Fruit fly (Drosophila melanogaster) whole organism, embryonic: ENCODE results near the gene Cdc23.
A peak's percentile ranks its signal among the peaks of the same experiment; 100 is the strongest.

Source experiments
- Atf-2 ChIP-seq: fragments of 200-800 bp; sonication (Bioruptor generic); optimal IDR thresholded peaks from 2 replicates; lab custom pipeline; 2016; ENCODE audit warnings: missing biosample characterization, missing genetic modification characterization
- BtbVII ChIP-seq: fragments of 200-800 bp; sonication (Bioruptor generic); optimal IDR thresholded peaks from 3 replicates; lab custom pipeline; 2017; ENCODE audit warnings: missing biosample characterization, mild to moderate bottlenecking, missing genetic modification characterization
- CG11085 ChIP-seq: fragments of 200-800 bp; sonication (Bioruptor generic); IDR thresholded peaks from 2 replicates; pipeline ENCODE4 v1.3.6; 2022; ENCODE audit warnings: missing biosample characterization, missing genetic modification characterization
- CG11398 ChIP-seq: fragments of 200-800 bp; sonication (Bioruptor generic); optimal IDR thresholded peaks from 2 replicates; lab custom pipeline; 2016; ENCODE audit warnings: missing biosample characterization, missing genetic modification characterization
- CG12299 ChIP-seq: fragments of 200-800 bp; sonication (Bioruptor generic); optimal IDR thresholded peaks from 2 replicates; lab custom pipeline; 2018; ENCODE audit warnings: missing biosample characterization, mild to moderate bottlenecking, missing genetic modification characterization
- CG1233 ChIP-seq: fragments of 200-800 bp; sonication (Bioruptor generic); optimal IDR thresholded peaks from 4 replicates; lab custom pipeline; 2018; ENCODE audit warnings: missing biosample characterization, mild to moderate bottlenecking, missing genetic modification characterization
- CG14965 ChIP-seq: fragments of 200-800 bp; sonication (Bioruptor generic); optimal IDR thresholded peaks from 2 replicates; lab custom pipeline; 2016; ENCODE audit warnings: missing biosample characterization, missing genetic modification characterization, borderline replicate concordance
- CG15073 ChIP-seq: fragments of 200-800 bp; sonication (Bioruptor generic); optimal IDR thresholded peaks from 2 replicates; lab custom pipeline; 2016; ENCODE audit warnings: missing biosample characterization, missing genetic modification characterization
- CG17328 ChIP-seq: fragments of 200-800 bp; sonication (Bioruptor generic); IDR thresholded peaks from 2 replicates; pipeline ENCODE4 v1.3.6; 2022; ENCODE audit warnings: missing biosample characterization, missing genetic modification characterization
- CG18262 ChIP-seq: fragments of 200-800 bp; optimal IDR thresholded peaks from 3 replicates; lab custom pipeline; 2019; ENCODE audit warnings: missing biosample characterization, mild to moderate bottlenecking, missing genetic modification characterization, moderate library complexity
- CG1832 ChIP-seq: fragments of 200-800 bp; sonication (Bioruptor generic); optimal IDR thresholded peaks from 2 replicates; lab custom pipeline; 2017; ENCODE audit warnings: missing biosample characterization, mild to moderate bottlenecking, missing genetic modification characterization, inconsistent platforms
- CG33557 ChIP-seq: fragments of 200-800 bp; sonication (Bioruptor generic); optimal IDR thresholded peaks from 2 replicates; lab custom pipeline; 2019; ENCODE audit warnings: missing biosample characterization, mild to moderate bottlenecking, missing genetic modification characterization, moderate library complexity
- CG5953 ChIP-seq: fragments of 200-800 bp; sonication (Bioruptor generic); IDR thresholded peaks from 2 replicates; pipeline ENCODE4 v1.3.6; 2022; ENCODE audit warnings: missing biosample characterization, missing genetic modification characterization
- CG6689 ChIP-seq: fragments of 200-800 bp; sonication (Bioruptor generic); IDR thresholded peaks from 2 replicates; pipeline ENCODE4 v1.3.6; 2022; ENCODE audit warnings: missing biosample characterization, missing genetic modification characterization
- CG8290 ChIP-seq, 3 experiments: fragments of 200-800 bp; sonication (Bioruptor generic); optimal IDR thresholded peaks; 2 replicates each; lab custom pipeline; 2016 to 2019; ENCODE audit warnings: missing biosample characterization in 3 of 3, missing genetic modification characterization in 3 of 3, mild to moderate bottlenecking in 2 of 3, moderate library complexity in 1 of 3
- CG8944 ChIP-seq: fragments of 200-800 bp; sonication (Bioruptor generic); optimal IDR thresholded peaks from 3 replicates; lab custom pipeline; 2016; ENCODE audit warnings: missing biosample characterization, missing genetic modification characterization
- CG9932 ChIP-seq: fragments of 200-800 bp; sonication (Bioruptor generic); IDR thresholded peaks from 2 replicates; pipeline ENCODE4 v1.3.6; 2022; ENCODE audit warnings: missing biosample characterization, missing genetic modification characterization
- D ChIP-seq, 2 experiments: fragments of 200-800 bp in 1 of 2; fragments of >200 bp in 1 of 2; sonication (Bioruptor generic) in 1 of 2; optimal IDR thresholded peaks; 2 replicates in 1 of 2; 3 replicates in 1 of 2; lab custom pipeline; 2017; ENCODE audit warnings: mild to moderate bottlenecking in 1 of 2, missing biosample characterization in 1 of 2, missing genetic modification characterization in 1 of 2, missing genetic modification reagents in 1 of 2
- Dad ChIP-seq: fragments of 200-800 bp; sonication (Bioruptor generic); optimal IDR thresholded peaks from 3 replicates; lab custom pipeline; 2016; ENCODE audit warnings: missing biosample characterization, missing genetic modification characterization
- ERR ChIP-seq: fragments of 200-800 bp; sonication (Bioruptor generic); optimal IDR thresholded peaks from 2 replicates; lab custom pipeline; 2016; ENCODE audit warnings: missing biosample characterization, missing genetic modification characterization
- Gug ChIP-seq: fragments of 200-800 bp; sonication (Bioruptor generic); IDR thresholded peaks from 4 replicates; pipeline ENCODE4 v1.3.6; 2022; ENCODE audit warnings: missing biosample characterization, missing genetic modification characterization
- HHEX ChIP-seq: fragments of 200-800 bp; sonication (Bioruptor generic); optimal IDR thresholded peaks from 3 replicates; lab custom pipeline; 2017; ENCODE audit warnings: missing biosample characterization, mild to moderate bottlenecking, missing genetic modification characterization, missing genetic modification reagents
- HLHmδ ChIP-seq: fragments of 200-800 bp; sonication (Bioruptor generic); optimal IDR thresholded peaks from 2 replicates; lab custom pipeline; 2018; ENCODE audit warnings: missing biosample characterization, mild to moderate bottlenecking, missing genetic modification characterization, moderate library complexity
- Mad ChIP-seq: fragments of 200-800 bp; sonication (Bioruptor generic); optimal IDR thresholded peaks from 2 replicates; lab custom pipeline; 2016; ENCODE audit warnings: missing biosample characterization, missing genetic modification characterization
- Mrtf ChIP-seq: fragments of 200-800 bp; sonication (Bioruptor generic); IDR thresholded peaks from 3 replicates; pipeline ENCODE4 v1.3.6; 2022; ENCODE audit warnings: missing biosample characterization, missing genetic modification characterization
- NC2α ChIP-seq: fragments of 200-800 bp; sonication (Bioruptor generic); optimal IDR thresholded peaks from 2 replicates; lab custom pipeline; 2016; ENCODE audit warnings: missing biosample characterization, missing genetic modification characterization
- ac ChIP-seq: fragments of 200-800 bp; sonication (Bioruptor generic); optimal IDR thresholded peaks from 3 replicates; lab custom pipeline; 2017; ENCODE audit warnings: missing biosample characterization, mild to moderate bottlenecking, missing genetic modification characterization
- ase ChIP-seq: fragments of 200-800 bp; sonication (Bioruptor generic); IDR thresholded peaks from 3 replicates; pipeline ENCODE4 v1.3.6; 2022; ENCODE audit warnings: missing biosample characterization, missing genetic modification characterization
- bcd ChIP-seq: fragments of 200-800 bp; sonication (Bioruptor generic); optimal IDR thresholded peaks from 2 replicates; lab custom pipeline; 2017; ENCODE audit warnings: missing biosample characterization, mild to moderate bottlenecking, missing genetic modification characterization
- bsh ChIP-seq, 2 experiments: fragments of 200-800 bp; sonication (Bioruptor generic); optimal IDR thresholded peaks; 2 replicates each; lab custom pipeline; 2017 to 2018; ENCODE audit warnings: mild to moderate bottlenecking in 2 of 2, missing biosample characterization in 2 of 2, missing genetic modification characterization in 2 of 2, moderate library complexity in 1 of 2
- cas ChIP-seq: fragments of 200-800 bp; sonication (Bioruptor generic); IDR thresholded peaks from 2 replicates; pipeline ENCODE4 v1.3.6; 2022; ENCODE audit warnings: missing biosample characterization, missing genetic modification characterization
- cato ChIP-seq: fragments of 200-800 bp; sonication (Bioruptor generic); optimal IDR thresholded peaks from 2 replicates; lab custom pipeline; 2016; ENCODE audit warnings: missing biosample characterization, missing genetic modification characterization, borderline replicate concordance
- danr ChIP-seq: fragments of 200-800 bp; sonication (Bioruptor generic); IDR thresholded peaks from 2 replicates; pipeline ENCODE4 v1.3.6; 2022; ENCODE audit warnings: missing biosample characterization, missing genetic modification characterization
- en ChIP-seq: fragments of 200-800 bp; sonication (Bioruptor generic); optimal IDR thresholded peaks from 2 replicates; lab custom pipeline; 2016; ENCODE audit warnings: missing biosample characterization, missing genetic modification characterization
- eyg ChIP-seq: fragments of 200-800 bp; sonication (Bioruptor generic); optimal IDR thresholded peaks from 3 replicates; lab custom pipeline; 2016; ENCODE audit warnings: missing biosample characterization, missing genetic modification characterization
- fd64A ChIP-seq: fragments of 200-800 bp; sonication (Bioruptor generic); optimal IDR thresholded peaks from 3 replicates; lab custom pipeline; 2018; ENCODE audit warnings: missing biosample characterization, mild to moderate bottlenecking, missing genetic modification characterization
- grau ChIP-seq: fragments of 200-800 bp; optimal IDR thresholded peaks from 3 replicates; lab custom pipeline; 2019; ENCODE audit warnings: missing biosample characterization, mild to moderate bottlenecking, missing genetic modification characterization, moderate library complexity
- ham ChIP-seq: fragments of 200-800 bp; sonication (Bioruptor generic); IDR thresholded peaks from 2 replicates; pipeline ENCODE4 v1.3.6; 2022; ENCODE audit warnings: missing biosample characterization, missing genetic modification characterization
- her ChIP-seq: fragments of 200-800 bp; sonication (Bioruptor generic); optimal IDR thresholded peaks from 2 replicates; lab custom pipeline; 2016; ENCODE audit warnings: missing biosample characterization, missing genetic modification characterization
- ind ChIP-seq: fragments of 200-800 bp; sonication (Bioruptor generic); optimal IDR thresholded peaks from 3 replicates; lab custom pipeline; 2016; ENCODE audit warnings: missing biosample characterization, missing genetic modification characterization
- peb ChIP-seq: fragments of 200-800 bp; sonication (Bioruptor generic); IDR thresholded peaks from 2 replicates; pipeline ENCODE4 v1.3.6; 2022; ENCODE audit warnings: missing biosample characterization, missing genetic modification characterization
- pfk ChIP-seq: fragments of 200-800 bp; sonication (Bioruptor generic); optimal IDR thresholded peaks from 2 replicates; lab custom pipeline; 2018; ENCODE audit warnings: missing biosample characterization, mild to moderate bottlenecking, missing genetic modification characterization, moderate library complexity
- pnt ChIP-seq: fragments of 200-800 bp; sonication (Bioruptor generic); optimal IDR thresholded peaks from 3 replicates; lab custom pipeline; 2016; ENCODE audit warnings: missing biosample characterization, missing genetic modification characterization
- rib ChIP-seq: fragments of 200-800 bp; sonication (Bioruptor generic); IDR thresholded peaks from 2 replicates; pipeline ENCODE4 v1.3.6; 2022; ENCODE audit warnings: missing biosample characterization, missing genetic modification characterization
- sna ChIP-seq: fragments of 200-800 bp; sonication (Bioruptor generic); IDR thresholded peaks from 2 replicates; pipeline ENCODE4 v1.3.6; 2022; ENCODE audit warnings: missing biosample characterization, missing genetic modification characterization; ENCODE audit not compliant: partially characterized antibody
- sr ChIP-seq: fragments of 200-800 bp; sonication (Bioruptor generic); IDR thresholded peaks from 3 replicates; pipeline ENCODE4 v1.3.6; 2022; ENCODE audit warnings: missing biosample characterization, missing genetic modification characterization
- vvl ChIP-seq: fragments of 200-800 bp; sonication (Bioruptor generic); IDR thresholded peaks from 2 replicates; pipeline ENCODE4 v1.3.6; 2022; ENCODE audit warnings: missing biosample characterization, missing genetic modification characterization
- wdn ChIP-seq: fragments of 200-800 bp; sonication (Bioruptor generic); IDR thresholded peaks from 2 replicates; pipeline ENCODE4 v1.3.6; 2022; ENCODE audit warnings: missing biosample characterization, missing genetic modification characterization
- zf30C ChIP-seq: fragments of 200-800 bp; sonication (Bioruptor generic); optimal IDR thresholded peaks from 3 replicates; lab custom pipeline; 2018; ENCODE audit warnings: missing biosample characterization, mild to moderate bottlenecking, missing genetic modification characterization

Gene Cdc23

dm6 chr2L:20414750-20415211, 44.4 kb upstream of the Cdc23 start, which contains the start of gene CG10947 (continued):
- TF ChIP-seq D (optimal IDR thresholded peaks at IDR 0.05; lab: Kevin White, UChicago) (no peak), D (GFP tag; optimal IDR thresholded peaks at IDR 0.05; lab: Kevin White, UChicago) (peak; percentile 36), ham (no peak), ase (GFP tag; lab: Robert Waterston, UW) (0 out of 3 replicates have a peak, but pooled peaks have one; percentile 14), danr (no peak), HHEX (peak; percentile 51), HLHmδ (GFP tag; lab: Kevin White, UChicago) (no peak), pnt (GFP tag; lab: Kevin White, UChicago) (peak; percentile 19), rib (GFP tag; lab: Robert Waterston, UW) (peak; percentile 48; the same call in 1 of the 2 replicates), CG8944 (GFP tag; lab: Kevin White, UChicago) (peak; percentile 53), cas (no peak), Mad (GFP tag; lab: Kevin White, UChicago) (peak; percentile 80), CG1233 (GFP tag; lab: Kevin White, UChicago) (peak; percentile 56), CG18262 (tag; lab: Kevin White, UChicago) (peak; percentile 20), ERR (GFP tag; lab: Kevin White, UChicago) (peak; percentile 54), Atf-2 (peak; percentile 36), Gug (no peak), CG12299 (tag; lab: Kevin White, UChicago) (no peak), CG5953 (GFP tag; lab: Robert Waterston, UW) (0 out of 2 replicates have a peak, but pooled peaks have one; percentile 15), Dad (peak; percentile 83), NC2α (GFP tag; lab: Kevin White, UChicago) (peak; percentile 25), grau (tag; lab: Kevin White, UChicago) (peak; percentile 55), sr (GFP tag; lab: Robert Waterston, UW) (0 out of 3 replicates have a peak, but pooled peaks have one; percentile 29), CG14965 (GFP tag; lab: Kevin White, UChicago) (peak; percentile 99), eyg (peak; percentile 57), ind (GFP tag; lab: Kevin White, UChicago) (peak; percentile 57), CG33557 (GFP tag; lab: Kevin White, UChicago) (peak; percentile 33), CG15073 (no peak), zf30C (GFP tag; lab: Kevin White, UChicago) (no peak), ac (GFP tag; lab: Kevin White, UChicago) (peak; percentile 7), en (GFP tag; lab: Kevin White, UChicago) (peak; percentile 72), her (GFP tag; lab: Kevin White, UChicago) (peak; percentile 52), CG6689 (GFP tag; lab: Robert Waterston, UW) (no peak), CG17328 (GFP tag; lab: Robert Waterston, UW) (peak; percentile 55; the same call in 1 of the 2 replicates), CG1832 (GFP tag; lab: Kevin White, UChicago) (no peak), vvl (peak; percentile 85), cato (GFP tag; lab: Kevin White, UChicago) (peak; percentile 33), Mrtf (GFP tag; lab: Robert Waterston, UW) (peak; percentile 19; the same call in 1 of the 3 replicates), wdn (GFP tag; lab: Robert Waterston, UW) (peak; percentile 49; the same call in 1 of the 2 replicates), CG11085 (GFP tag; lab: Robert Waterston, UW) (peak; percentile 43; the same call in 1 of the 2 replicates), peb (GFP tag; lab: Robert Waterston, UW) (0 out of 2 replicates have a peak, but pooled peaks have one; percentile 13), pfk (no peak), bcd (GFP tag; lab: Kevin White, UChicago) (peak; percentile 64), CG9932 (peak; percentile 75), BtbVII (GFP tag; lab: Kevin White, UChicago) (peak; percentile 14), fd64A (no peak), CG8290 (GFP tag; optimal IDR thresholded peaks at IDR 0.05; lab: Kevin White, UChicago) (peak; percentile 64), CG8290 (tag; optimal IDR thresholded peaks at IDR 0.05; lab: Kevin White, UChicago) (peak in 1 of 2 experiments; percentile 69), bsh (GFP tag; optimal IDR thresholded peaks at IDR 0.05; lab: Kevin White, UChicago) (peak in 1 of 2 experiments; percentile 62), CG11398 (GFP tag; lab: Kevin White, UChicago) (peak; percentile 33), sna (no peak)
